Worm (Caenorhabditis elegans) whole organism, young adult: ENCODE measurements around the gene M163.5.

Experiments
- B0336.3 ChIP-seq: fragments of 200-800 bp; sonication (Bioruptor generic); IDR thresholded peaks from 2 replicates; pipeline ENCODE4 v1.3.6; 2022; ENCODE audit warnings: missing genetic modification characterization, missing compliant biosample characterization
- C06A6.2 ChIP-seq: fragments of 200-800 bp; sonication (Bioruptor generic); conservative IDR thresholded peaks from 2 replicates; pipeline ENCODE4 v1.3.6; 2022; ENCODE audit warnings: missing genetic modification characterization, missing compliant biosample characterization
- C17E4.6 ChIP-seq: fragments of 200-800 bp; sonication (Bioruptor generic); IDR thresholded peaks from 2 replicates; pipeline ENCODE4 v1.3.6; 2022; ENCODE audit warnings: missing genetic modification reagents, missing genetic modification characterization, missing compliant biosample characterization
- F22D6.2 ChIP-seq: sonication (generic microtip); optimal IDR thresholded peaks from 2 replicates; lab custom pipeline; 2016; ENCODE audit warnings: mild to moderate bottlenecking, missing genetic modification characterization, missing compliant biosample characterization
- F33H1.4 ChIP-seq: fragments of 200-800 bp; sonication (Bioruptor generic); IDR thresholded peaks from 2 replicates; pipeline ENCODE4 v1.3.6; 2022; ENCODE audit warnings: missing genetic modification reagents, missing genetic modification characterization, missing compliant biosample characterization
- F39B2.1 ChIP-seq: fragments of 200-800 bp; sonication (Bioruptor generic); IDR thresholded peaks from 2 replicates; pipeline ENCODE4 v1.3.6; 2022; ENCODE audit warnings: missing genetic modification reagents, missing genetic modification characterization, missing compliant biosample characterization
- F57A8.1 ChIP-seq: fragments of 200-800 bp; sonication (Bioruptor generic); optimal IDR thresholded peaks from 2 replicates; lab custom pipeline; 2018; ENCODE audit warnings: mild to moderate bottlenecking, missing genetic modification characterization, moderate library complexity, missing compliant biosample characterization
- K11D2.4 ChIP-seq: fragments of 200-800 bp; sonication (Bioruptor generic); IDR thresholded peaks from 2 replicates; pipeline ENCODE4 v1.3.6; 2022; ENCODE audit warnings: missing genetic modification reagents, missing genetic modification characterization, missing compliant biosample characterization
- Y56A3A.18 ChIP-seq: fragments of 200-800 bp; sonication (Bioruptor generic); IDR thresholded peaks from 2 replicates; pipeline ENCODE4 v1.3.6; 2022; ENCODE audit warnings: missing genetic modification reagents, missing genetic modification characterization, missing compliant biosample characterization
- atf-7 ChIP-seq: sonication (generic microtip); optimal IDR thresholded peaks from 2 replicates; lab custom pipeline; 2017; ENCODE audit warnings: mild to moderate bottlenecking, missing genetic modification characterization, missing compliant biosample characterization
- attf-3 ChIP-seq: fragments of 200-800 bp; sonication (Bioruptor generic); conservative IDR thresholded peaks from 2 replicates; pipeline ENCODE4 v1.3.6; 2022; ENCODE audit warnings: missing genetic modification reagents, missing genetic modification characterization, missing compliant biosample characterization
- attf-5 ChIP-seq: fragments of 200-800 bp; sonication (Bioruptor generic); optimal IDR thresholded peaks from 2 replicates; lab custom pipeline; 2018; ENCODE audit warnings: mild to moderate bottlenecking, missing genetic modification characterization, missing compliant biosample characterization
- cebp-2 ChIP-seq: fragments of 200-800 bp; sonication (Bioruptor generic); IDR thresholded peaks from 2 replicates; pipeline ENCODE4 v1.3.6; 2022; ENCODE audit warnings: missing genetic modification characterization, missing compliant biosample characterization
- egl-18 ChIP-seq: fragments of 200-800 bp; sonication (Bioruptor generic); IDR thresholded peaks from 2 replicates; pipeline ENCODE4 v1.3.6; 2022; ENCODE audit warnings: missing genetic modification reagents, missing genetic modification characterization, missing compliant biosample characterization
- ekl-4 ChIP-seq: fragments of 200-800 bp; sonication (Bioruptor generic); IDR thresholded peaks from 2 replicates; pipeline ENCODE4 v1.3.6; 2022; ENCODE audit warnings: missing genetic modification reagents, missing genetic modification characterization, missing compliant biosample characterization
- ets-4 ChIP-seq: fragments of 200-800 bp; sonication (Bioruptor generic); optimal IDR thresholded peaks from 2 replicates; lab custom pipeline; 2018; ENCODE audit warnings: mild to moderate bottlenecking, missing genetic modification characterization, missing compliant biosample characterization
- hmg-1.2 ChIP-seq: fragments of 200-800 bp; sonication (Bioruptor generic); IDR thresholded peaks from 2 replicates; pipeline ENCODE4 v1.3.6; 2022; ENCODE audit warnings: missing genetic modification reagents, missing genetic modification characterization, missing compliant biosample characterization
- hmg-20 ChIP-seq: fragments of 200-800 bp; sonication (Bioruptor generic); IDR thresholded peaks from 2 replicates; pipeline ENCODE4 v1.3.6; 2022; ENCODE audit warnings: missing genetic modification reagents, missing genetic modification characterization, missing compliant biosample characterization
- lag-1 ChIP-seq: fragments of 200-800 bp; sonication (Bioruptor generic); IDR thresholded peaks from 2 replicates; pipeline ENCODE4 v1.3.6; 2022; ENCODE audit warnings: missing genetic modification reagents, missing genetic modification characterization, missing compliant biosample characterization
- lin-26 ChIP-seq: fragments of 200-800 bp; sonication (Bioruptor generic); IDR thresholded peaks from 2 replicates; pipeline ENCODE4 v1.3.6; 2022; ENCODE audit warnings: missing genetic modification reagents, missing genetic modification characterization, missing compliant biosample characterization
- lin-54 ChIP-seq: fragments of 200-800 bp; sonication (Bioruptor generic); optimal IDR thresholded peaks from 2 replicates; lab custom pipeline; 2018; ENCODE audit warnings: mild to moderate bottlenecking, missing genetic modification characterization, missing compliant biosample characterization
- lsl-1 ChIP-seq: fragments of 200-800 bp; sonication (Bioruptor generic); optimal IDR thresholded peaks from 2 replicates; lab custom pipeline; 2018; ENCODE audit warnings: mild to moderate bottlenecking, missing genetic modification characterization, moderate library complexity, missing compliant biosample characterization
- lsy-27 ChIP-seq: sonication (generic microtip); optimal IDR thresholded peaks from 2 replicates; lab custom pipeline; 2017; ENCODE audit warnings: missing genetic modification characterization, mild to moderate bottlenecking, missing compliant biosample characterization, antibody characterized with exemption, missing genotype, borderline replicate concordance; ENCODE audit not compliant: insufficient read depth
- madf-3 ChIP-seq: fragments of 200-800 bp; sonication (Bioruptor generic); IDR thresholded peaks from 2 replicates; pipeline ENCODE4 v1.3.6; 2022; ENCODE audit warnings: missing genetic modification reagents, missing genetic modification characterization, missing compliant biosample characterization
- mes-4 ChIP-seq: sonication (generic microtip); optimal IDR thresholded peaks from 2 replicates; lab custom pipeline; 2016; ENCODE audit warnings: missing genotype, missing genetic modification characterization, missing compliant biosample characterization
- mxl-1 ChIP-seq: sonication (generic microtip); optimal IDR thresholded peaks from 2 replicates; lab custom pipeline; 2016; ENCODE audit warnings: missing genetic modification characterization, missing compliant biosample characterization
- nhr-120 ChIP-seq: fragments of 200-800 bp; sonication (Bioruptor generic); IDR thresholded peaks from 2 replicates; pipeline ENCODE4 v1.3.6; 2022; ENCODE audit warnings: missing genetic modification characterization, missing compliant biosample characterization
- nhr-90 ChIP-seq: sonication (generic microtip); optimal IDR thresholded peaks from 2 replicates; lab custom pipeline; 2016; ENCODE audit warnings: missing genotype, mild to moderate bottlenecking, missing genetic modification characterization, missing compliant biosample characterization
- pha-4 ChIP-seq: fragments of 150-350 bp; sonication (generic microtip); optimal IDR thresholded peaks from 2 replicates; lab custom pipeline; 2014; ENCODE audit warnings: missing biosample characterization, missing genetic modification reagents, missing genetic modification characterization
- repo-1 ChIP-seq: sonication (generic microtip); optimal IDR thresholded peaks from 2 replicates; lab custom pipeline; 2017; ENCODE audit warnings: mild to moderate bottlenecking, missing genetic modification characterization, missing compliant biosample characterization
- sdz-38 ChIP-seq: sonication (generic microtip); optimal IDR thresholded peaks from 2 replicates; lab custom pipeline; 2016; ENCODE audit warnings: missing genotype, missing genetic modification characterization, missing compliant biosample characterization
- snpc-4 ChIP-seq, 5 experiments: fragments of 150-350 bp in 1 of 5; sonication (generic microtip) in 4 of 5; optimal IDR thresholded peaks; 2 replicates each; lab custom pipeline; 2014 to 2018; ENCODE audit warnings: missing genetic modification characterization in 5 of 5, missing biosample characterization in 3 of 5, antibody characterized with exemption in 2 of 5, mild to moderate bottlenecking in 2 of 5, missing compliant biosample characterization in 2 of 5, missing genotype in 2 of 5, moderate library complexity in 2 of 5, missing genetic modification reagents in 1 of 5
- somi-1 ChIP-seq: fragments of 200-800 bp; sonication (Bioruptor generic); optimal IDR thresholded peaks from 2 replicates; lab custom pipeline; 2018; ENCODE audit warnings: mild to moderate bottlenecking, missing genetic modification characterization, missing compliant biosample characterization
- unc-130 ChIP-seq: sonication (generic microtip); optimal IDR thresholded peaks from 2 replicates; lab custom pipeline; 2016; ENCODE audit warnings: missing genetic modification reagents, missing genetic modification characterization, missing compliant biosample characterization
- ztf-18 ChIP-seq: sonication (generic microtip); optimal IDR thresholded peaks from 2 replicates; lab custom pipeline; 2016; ENCODE audit warnings: missing genotype, mild to moderate bottlenecking, missing genetic modification characterization, missing compliant biosample characterization
- ztf-25 ChIP-seq: fragments of 200-800 bp; sonication (Bioruptor generic); IDR thresholded peaks from 2 replicates; pipeline ENCODE4 v1.3.6; 2022; ENCODE audit warnings: missing genetic modification reagents, missing genetic modification characterization, missing compliant biosample characterization
- ztf-26 ChIP-seq: sonication (generic microtip); optimal IDR thresholded peaks from 2 replicates; lab custom pipeline; 2017; ENCODE audit warnings: missing genetic modification characterization, missing compliant biosample characterization

Gene M163.5

ce11 chrX:14465593-14465992 is 8.2 kb upstream of the M163.5 start, which contains the start of gene M163.22:
Gene M163.22 (plus strand): TSS chrX:14465893.
- TF ChIP-seq cebp-2 (GFP tag; lab: Robert Waterston, UW) = no peak
- no peak for TF ChIP-seq lsy-27 (tag; lab: Kevin White, UChicago)
- no peak for TF ChIP-seq F33H1.4 (GFP tag; lab: Robert Waterston, UW)

ce11 chrX:14466532-14466931 is 7.3 kb upstream of the M163.5 start, which contains the start of gene M163.21:
Gene M163.21 (plus strand): TSS chrX:14466832.
- no peak for TF ChIP-seq pha-4 (tag; lab: Kevin White, UChicago)
- TF ChIP-seq lsl-1 (GFP tag; lab: Kevin White, UChicago) = no peak
- no peak for TF ChIP-seq nhr-120 (GFP tag; lab: Robert Waterston, UW)
- no peak for TF ChIP-seq atf-7 (tag; lab: Kevin White, UChicago)
- TF ChIP-seq attf-3 (GFP tag; lab: Robert Waterston, UW) = no peak
- TF ChIP-seq K11D2.4 (GFP tag; lab: Robert Waterston, UW) = no peak
- TF ChIP-seq attf-5 (GFP tag; lab: Kevin White, UChicago) = no peak
- no peak for TF ChIP-seq C17E4.6 (GFP tag; lab: Robert Waterston, UW)
- TF ChIP-seq Y56A3A.18 (GFP tag; lab: Robert Waterston, UW) = no peak
- no peak for TF ChIP-seq mes-4 (tag; lab: Kevin White, UChicago)
- TF ChIP-seq sdz-38 = no peak
- TF ChIP-seq nhr-90 (tag; lab: Kevin White, UChicago) = no peak
- no peak for TF ChIP-seq C06A6.2
- no peak for TF ChIP-seq F22D6.2 (tag; lab: Kevin White, UChicago)
- no peak for TF ChIP-seq unc-130 (GFP tag; lab: Kevin White, UChicago)
- TF ChIP-seq snpc-4 (GFP tag; optimal IDR thresholded peaks at IDR 0.05; lab: Kevin White, UChicago) = no peak
- no peak for TF ChIP-seq snpc-4 (tag; optimal IDR thresholded peaks at IDR 0.05; lab: Kevin White, UChicago)
- TF ChIP-seq ekl-4 (GFP tag; lab: Robert Waterston, UW) = no peak

- TF ChIP-seq somi-1 (no peak), ets-4 (GFP tag; lab: Kevin White, UChicago) (no peak), ztf-18 (no peak), egl-18 (GFP tag; lab: Robert Waterston, UW) (no peak), F57A8.1 (no peak), B0336.3 (GFP tag; lab: Robert Waterston, UW) (no peak), madf-3 (GFP tag; lab: Robert Waterston, UW) (no peak), hmg-1.2 (GFP tag; lab: Robert Waterston, UW) (no peak), F39B2.1 (GFP tag; lab: Robert Waterston, UW) (no peak), lag-1 (no peak), ztf-25 (GFP tag; lab: Robert Waterston, UW) (no peak), repo-1 (tag; lab: Kevin White, UChicago) (no peak), sdz-38 (no peak), ztf-26 (tag; lab: Kevin White, UChicago) (no peak), mxl-1 (tag; lab: Kevin White, UChicago) (no peak), lin-54 (GFP tag; lab: Kevin White, UChicago) (no peak), hmg-20 (GFP tag; lab: Robert Waterston, UW) (no peak), lin-26 (GFP tag; lab: Robert Waterston, UW) (no peak)
These were observed 4.6 kb upstream of the M163.5 start, which contains the start of gene M163.9 for ce11 chrX:14469284-14469683. Gene M163.9 (plus strand): TSS chrX:14469584.
